Worm (Caenorhabditis elegans) whole organism, midembryonic: Measurements from ENCODE around the gene smk-1.

Experiments used
- T22C8.4 ChIP-seq: fragments of 200-800 bp; sonication (Bioruptor generic); IDR thresholded peaks from 2 replicates; pipeline ENCODE4 v1.3.6; 2022; ENCODE audit warnings: missing genetic modification characterization, missing compliant biosample characterization
- tab-1 ChIP-seq: fragments of 200-800 bp; sonication (Bioruptor generic); IDR thresholded peaks from 2 replicates; pipeline ENCODE4 v1.3.6; 2022; ENCODE audit warnings: missing genetic modification characterization, missing compliant biosample characterization
- ztf-23 ChIP-seq: fragments of 200-800 bp; sonication (Bioruptor generic); IDR thresholded peaks from 2 replicates; pipeline ENCODE4 v1.3.6; 2022; ENCODE audit warnings: missing genetic modification reagents, missing genetic modification characterization, missing compliant biosample characterization

ce11 chrV:8648251-8648650 is 40.7 kb downstream of the smk-1 start:
- TF ChIP-seq T22C8.4: no peak
- TF ChIP-seq ztf-23 (GFP tag; lab: Robert Waterston, UW): no peak
- TF ChIP-seq tab-1 (GFP tag; lab: Robert Waterston, UW): no peak
